Worm (Caenorhabditis elegans) whole organism, midembryonic: ENCODE results near the gene gnrr-4.

Experiments
- T22C8.4 ChIP-seq: fragments of 200-800 bp; sonication (Bioruptor generic); IDR thresholded peaks from 2 replicates; pipeline ENCODE4 v1.3.6; 2022; ENCODE audit warnings: missing genetic modification characterization, missing compliant biosample characterization
- cog-1 ChIP-seq: sonication (generic microtip); optimal IDR thresholded peaks from 2 replicates; lab custom pipeline; 2016; ENCODE audit warnings: missing genetic modification characterization, missing compliant biosample characterization
- flt-1 ChIP-seq: fragments of 200-800 bp; sonication (Bioruptor generic); IDR thresholded peaks from 2 replicates; pipeline ENCODE4 v1.3.6; 2022; ENCODE audit warnings: missing genetic modification characterization, missing compliant biosample characterization
- klf-2 ChIP-seq: fragments of 200-800 bp; sonication (Bioruptor generic); conservative IDR thresholded peaks from 2 replicates; pipeline ENCODE4 v1.3.6; 2022; ENCODE audit warnings: missing genetic modification reagents, missing genetic modification characterization, missing compliant biosample characterization
- med-1 ChIP-seq: sonication (generic microtip); optimal IDR thresholded peaks from 2 replicates; lab custom pipeline; 2017; ENCODE audit warnings: missing genetic modification characterization, mild to moderate bottlenecking, missing compliant biosample characterization, antibody characterized with exemption, missing genetic modification reagents; ENCODE audit not compliant: insufficient read depth
- ref-1 ChIP-seq: fragments of 200-800 bp; sonication (Bioruptor generic); conservative IDR thresholded peaks from 2 replicates; pipeline ENCODE4 v1.3.6; 2022; ENCODE audit warnings: missing genetic modification reagents, missing genetic modification characterization, missing compliant biosample characterization
- tab-1 ChIP-seq: fragments of 200-800 bp; sonication (Bioruptor generic); IDR thresholded peaks from 2 replicates; pipeline ENCODE4 v1.3.6; 2022; ENCODE audit warnings: missing genetic modification characterization, missing compliant biosample characterization
- ztf-23 ChIP-seq: fragments of 200-800 bp; sonication (Bioruptor generic); IDR thresholded peaks from 2 replicates; pipeline ENCODE4 v1.3.6; 2022; ENCODE audit warnings: missing genetic modification reagents, missing genetic modification characterization, missing compliant biosample characterization
- ztf-29 ChIP-seq: fragments of 200-800 bp; sonication (Bioruptor generic); IDR thresholded peaks from 2 replicates; pipeline ENCODE4 v1.3.6; 2022; ENCODE audit warnings: missing genetic modification reagents, missing genetic modification characterization, missing compliant biosample characterization

- TF ChIP-seq flt-1 (GFP tag; lab: Robert Waterston, UW), result no peak
- TF ChIP-seq ztf-29, result no peak
- TF ChIP-seq ztf-23 (GFP tag; lab: Robert Waterston, UW), result no peak
- no peak for TF ChIP-seq cog-1
- no peak for TF ChIP-seq T22C8.4 (GFP tag; lab: Robert Waterston, UW)
- no peak for TF ChIP-seq klf-2 (GFP tag; lab: Robert Waterston, UW)
- no peak for TF ChIP-seq tab-1 (GFP tag; lab: Robert Waterston, UW)
- TF ChIP-seq med-1 (GFP tag; lab: Kevin White, UChicago), result no peak
- TF ChIP-seq ref-1 (GFP tag; lab: Robert Waterston, UW), result no peak
Measured at ce11 chrX:5786193-5786592, 43.1 kb upstream of the gnrr-4 start, which contains the start of gene F46G11.6.
